Worm (Caenorhabditis elegans) whole organism, L1 larva: ENCODE results near the gene lgc-12.

Experiments
- C16A3.4 ChIP-seq: fragments of 150-350 bp; optimal IDR thresholded peaks from 2 replicates; lab custom pipeline; 2014; ENCODE audit warnings: missing biosample characterization, missing genetic modification characterization
- F16B12.6 ChIP-seq: fragments of 150-350 bp; optimal IDR thresholded peaks from 2 replicates; lab custom pipeline; 2014; ENCODE audit warnings: missing biosample characterization, missing genetic modification characterization
- alr-1 ChIP-seq: fragments of 200-800 bp; sonication (Bioruptor generic); optimal IDR thresholded peaks from 2 replicates; lab custom pipeline; 2018; ENCODE audit warnings: borderline replicate concordance, mild to moderate bottlenecking, missing genetic modification characterization, missing compliant biosample characterization
- egl-27 ChIP-seq, 2 experiments: fragments of 150-350 bp in 1 of 2; sonication (generic microtip); optimal IDR thresholded peaks; 3 replicates each; lab custom pipeline; 2017 to 2018; ENCODE audit warnings: missing biosample characterization in 2 of 2, missing genetic modification characterization in 2 of 2, missing genetic modification reagents in 2 of 2
- elt-3 ChIP-seq, 6 experiments: fragments of 150-350 bp in 1 of 6; sonication (generic microtip); optimal IDR thresholded peaks; 2 replicates each; lab custom pipeline; 2017 to 2018; ENCODE audit warnings: missing biosample characterization in 6 of 6, missing genetic modification characterization in 6 of 6, inconsistent platforms in 1 of 6
- hpl-2 ChIP-seq: fragments of 150-350 bp; optimal IDR thresholded peaks from 2 replicates; lab custom pipeline; 2014; ENCODE audit warnings: missing biosample characterization, missing genetic modification reagents, missing genetic modification characterization
- mep-1 ChIP-seq: fragments of 150-350 bp; optimal IDR thresholded peaks from 2 replicates; lab custom pipeline; 2014; ENCODE audit warnings: missing biosample characterization, missing genetic modification characterization
- nhr-28 ChIP-seq: fragments of 150-350 bp; optimal IDR thresholded peaks from 2 replicates; lab custom pipeline; 2014; ENCODE audit warnings: missing biosample characterization, missing genetic modification characterization
- pqm-1 ChIP-seq: sonication (generic microtip); optimal IDR thresholded peaks from 3 replicates; lab custom pipeline; 2017; ENCODE audit warnings: missing biosample characterization, missing genetic modification characterization
- snpc-4 ChIP-seq: fragments of 150-350 bp; optimal IDR thresholded peaks from 2 replicates; lab custom pipeline; 2014; ENCODE audit warnings: missing biosample characterization, missing genetic modification characterization

DNA sequence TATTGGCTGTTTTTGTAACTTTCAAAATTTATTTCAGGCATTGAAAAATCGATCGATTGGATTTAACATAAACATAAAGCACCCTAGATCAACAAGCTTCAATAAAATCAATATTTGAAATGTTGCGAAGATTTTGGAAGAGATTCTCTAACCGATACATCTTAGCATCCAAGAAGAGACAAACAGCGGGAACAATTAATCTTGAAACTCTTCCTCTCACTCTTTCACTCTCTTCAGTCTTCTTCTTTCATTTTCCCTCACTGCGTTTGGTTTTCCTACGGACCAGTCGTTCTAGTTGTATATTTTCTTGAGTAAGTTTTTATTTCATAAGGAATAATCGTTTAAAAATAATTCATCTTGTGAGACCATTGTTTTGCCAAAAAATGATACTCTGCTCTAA, 29.0 kb upstream of the lgc-12 start:
- no peak for TF ChIP-seq hpl-2 (GFP tag; lab: Kevin White, UChicago)
- no peak for TF ChIP-seq elt-3 (tag; optimal IDR thresholded peaks at IDR 0.05; lab: Kevin White, UChicago)
- TF ChIP-seq pqm-1, result no peak
- TF ChIP-seq mep-1 (tag; lab: Kevin White, UChicago), result no peak
- no peak for TF ChIP-seq snpc-4 (tag; lab: Kevin White, UChicago)
- no peak for TF ChIP-seq alr-1
- TF ChIP-seq F16B12.6 (tag; lab: Kevin White, UChicago), result no peak
- no peak for TF ChIP-seq nhr-28 (tag; lab: Kevin White, UChicago)
- no peak for TF ChIP-seq C16A3.4
- TF ChIP-seq egl-27 (tag; optimal IDR thresholded peaks at IDR 0.05; lab: Kevin White, UChicago), result no peak
